Worm (Caenorhabditis elegans): ENCODE measurements around the gene kcc-1.

ce11 chrIV:7253271-7253670 lies 47.2 kb downstream of the kcc-1 start:
- TF ChIP-seq unc-3 (GFP tag; conservative IDR thresholded peaks at IDR 0.05) (no peak), unc-3 (tag; optimal IDR thresholded peaks at IDR 0.05) (no peak), K02D7.2 (tag; optimal IDR thresholded peaks at IDR 0.05) (no peak), elt-2 (tag; optimal IDR thresholded peaks at IDR 0.05) (no peak), pqm-1 (tag; optimal IDR thresholded peaks at IDR 0.05) (no peak), ama-1 (optimal IDR thresholded peaks at IDR 0.05) (no peak), ets-4 (tag; optimal IDR thresholded peaks at IDR 0.05) (no peak), nhr-11 (tag; optimal IDR thresholded peaks at IDR 0.05) (no peak), fkh-10 (GFP tag; optimal IDR thresholded peaks at IDR 0.05) (no peak), gmeb-2 (tag; optimal IDR thresholded peaks at IDR 0.05) (no peak)

Data from whole organism, late embryonic.